Worm (Caenorhabditis elegans) whole organism, mixed stage, embryonic: ENCODE data around the gene F54F2.7.

Source experiments
- M03D4.4 ChIP-seq: sonication (generic microtip); optimal IDR thresholded peaks from 2 replicates; lab custom pipeline; 2017; ENCODE audit warnings: mild to moderate bottlenecking, missing genetic modification characterization, missing compliant biosample characterization
- bed-3 ChIP-seq: fragments of 200-800 bp; sonication (Bioruptor generic); optimal IDR thresholded peaks from 3 replicates; lab custom pipeline; 2018; ENCODE audit warnings: mild to moderate bottlenecking, missing genetic modification characterization, moderate library complexity, missing compliant biosample characterization
- blmp-1 ChIP-seq: fragments of 150-350 bp; optimal IDR thresholded peaks from 2 replicates; lab custom pipeline; 2014; ENCODE audit warnings: missing biosample characterization, missing genetic modification characterization
- ceh-39 ChIP-seq: fragments of 150-350 bp; optimal IDR thresholded peaks from 2 replicates; lab custom pipeline; 2014; ENCODE audit warnings: missing biosample characterization, missing genetic modification characterization
- ceh-43 ChIP-seq: fragments of 200-800 bp; sonication (Bioruptor generic); optimal IDR thresholded peaks from 2 replicates; lab custom pipeline; 2018; ENCODE audit warnings: mild to moderate bottlenecking, missing genetic modification characterization, moderate library complexity, missing compliant biosample characterization
- ceh-83 ChIP-seq: fragments of 200-800 bp; sonication (Bioruptor generic); optimal IDR thresholded peaks from 2 replicates; lab custom pipeline; 2018; ENCODE audit warnings: mild to moderate bottlenecking, missing genetic modification characterization, missing compliant biosample characterization
- ces-1 ChIP-seq: fragments of 150-350 bp; optimal IDR thresholded peaks from 2 replicates; lab custom pipeline; 2014; ENCODE audit warnings: missing biosample characterization, missing genetic modification reagents, missing genetic modification characterization
- cnd-1 ChIP-seq: fragments of 200-800 bp; sonication (Bioruptor generic); optimal IDR thresholded peaks from 2 replicates; lab custom pipeline; 2018; ENCODE audit warnings: mild to moderate bottlenecking, missing genetic modification characterization, missing compliant biosample characterization
- drap-1 ChIP-seq: fragments of 200-800 bp; sonication (Bioruptor generic); optimal IDR thresholded peaks from 3 replicates; lab custom pipeline; 2018; ENCODE audit warnings: mild to moderate bottlenecking, missing genetic modification characterization, missing compliant biosample characterization
- elt-1 ChIP-seq: sonication (generic microtip); optimal IDR thresholded peaks from 2 replicates; lab custom pipeline; 2017; ENCODE audit warnings: missing genetic modification characterization, mild to moderate bottlenecking, missing compliant biosample characterization, antibody characterized with exemption, moderate library complexity, borderline replicate concordance; ENCODE audit not compliant: insufficient read depth
- elt-3 ChIP-seq: fragments of 150-350 bp; optimal IDR thresholded peaks from 2 replicates; lab custom pipeline; 2014; ENCODE audit warnings: missing biosample characterization, missing genetic modification characterization
- flh-1 ChIP-seq: fragments of 200-800 bp; sonication (Bioruptor generic); optimal IDR thresholded peaks from 2 replicates; lab custom pipeline; 2018; ENCODE audit warnings: mild to moderate bottlenecking, missing genetic modification characterization, moderate library complexity, missing compliant biosample characterization
- ham-2 ChIP-seq: fragments of 200-800 bp; sonication (Bioruptor generic); optimal IDR thresholded peaks from 2 replicates; lab custom pipeline; 2018; ENCODE audit warnings: mild to moderate bottlenecking, missing genetic modification characterization, missing compliant biosample characterization
- hlh-1 ChIP-seq: fragments of 150-350 bp; optimal IDR thresholded peaks from 2 replicates; lab custom pipeline; 2014; ENCODE audit warnings: missing biosample characterization, missing genetic modification reagents, missing genetic modification characterization
- lin-13 ChIP-seq: fragments of 150-350 bp; optimal IDR thresholded peaks from 2 replicates; lab custom pipeline; 2014; ENCODE audit warnings: missing biosample characterization, missing genetic modification characterization
- lin-32 ChIP-seq: fragments of 200-800 bp; sonication (Bioruptor generic); optimal IDR thresholded peaks from 2 replicates; lab custom pipeline; 2018; ENCODE audit warnings: mild to moderate bottlenecking, missing genetic modification characterization, missing compliant biosample characterization
- lsy-2 ChIP-seq: fragments of 150-350 bp; optimal IDR thresholded peaks from 2 replicates; lab custom pipeline; 2014; ENCODE audit warnings: missing biosample characterization, missing genetic modification characterization
- mab-5 ChIP-seq: fragments of 150-350 bp; optimal IDR thresholded peaks from 2 replicates; lab custom pipeline; 2014; ENCODE audit warnings: missing biosample characterization, missing genetic modification characterization
- mep-1 ChIP-seq: fragments of 150-350 bp; optimal IDR thresholded peaks from 2 replicates; lab custom pipeline; 2017; ENCODE audit warnings: missing biosample characterization, missing genetic modification reagents, missing genetic modification characterization, inconsistent platforms
- mls-2 ChIP-seq: sonication (generic microtip); optimal IDR thresholded peaks from 2 replicates; lab custom pipeline; 2016; ENCODE audit warnings: mild to moderate bottlenecking, missing genetic modification characterization, moderate library complexity, missing compliant biosample characterization
- nhr-12 ChIP-seq: fragments of 150-350 bp; optimal IDR thresholded peaks from 2 replicates; lab custom pipeline; 2014; ENCODE audit warnings: missing biosample characterization, missing genetic modification characterization
- nhr-2 ChIP-seq: fragments of 150-350 bp; optimal IDR thresholded peaks from 2 replicates; lab custom pipeline; 2014; ENCODE audit warnings: missing biosample characterization, missing genetic modification characterization
- nhr-237 ChIP-seq: fragments of 150-350 bp; optimal IDR thresholded peaks from 2 replicates; lab custom pipeline; 2014; ENCODE audit warnings: missing biosample characterization, missing genetic modification characterization
- nhr-28 ChIP-seq: fragments of 150-350 bp; optimal IDR thresholded peaks from 2 replicates; lab custom pipeline; 2014; ENCODE audit warnings: missing biosample characterization, missing genetic modification characterization
- nhr-76 ChIP-seq: sonication (generic microtip); optimal IDR thresholded peaks from 2 replicates; lab custom pipeline; 2017; ENCODE audit warnings: missing biosample characterization, missing genetic modification characterization
- pha-4 ChIP-seq: fragments of 150-350 bp; optimal IDR thresholded peaks from 2 replicates; lab custom pipeline; 2018; ENCODE audit warnings: missing biosample characterization, missing genetic modification reagents, missing genetic modification characterization
- sem-2 ChIP-seq: fragments of 200-800 bp; sonication (Bioruptor generic); optimal IDR thresholded peaks from 2 replicates; lab custom pipeline; 2018; ENCODE audit warnings: mild to moderate bottlenecking, missing genetic modification characterization, missing compliant biosample characterization
- sptf-1 ChIP-seq: sonication (generic microtip); optimal IDR thresholded peaks from 2 replicates; lab custom pipeline; 2017; ENCODE audit warnings: mild to moderate bottlenecking, missing genetic modification characterization, moderate library complexity, missing compliant biosample characterization
- tbx-8 ChIP-seq: fragments of 200-800 bp; sonication (Bioruptor generic); optimal IDR thresholded peaks from 2 replicates; lab custom pipeline; 2018; ENCODE audit warnings: mild to moderate bottlenecking, missing genetic modification characterization, moderate library complexity, missing compliant biosample characterization
- unc-120 ChIP-seq: sonication (generic microtip); optimal IDR thresholded peaks from 2 replicates; lab custom pipeline; 2017; ENCODE audit warnings: missing genetic modification characterization, missing compliant biosample characterization; ENCODE audit not compliant: poor library complexity, severe bottlenecking
- unc-39 ChIP-seq: fragments of 150-350 bp; optimal IDR thresholded peaks from 2 replicates; lab custom pipeline; 2014; ENCODE audit warnings: missing biosample characterization, missing genetic modification characterization
- unc-62 ChIP-seq: fragments of 150-350 bp; optimal IDR thresholded peaks from 2 replicates; lab custom pipeline; 2014; ENCODE audit warnings: missing biosample characterization, missing genetic modification reagents, missing genetic modification characterization
- zip-8 ChIP-seq: fragments of 150-350 bp; optimal IDR thresholded peaks from 2 replicates; lab custom pipeline; 2014; ENCODE audit warnings: missing biosample characterization, missing genetic modification characterization
- ztf-11 ChIP-seq: fragments of 150-350 bp; optimal IDR thresholded peaks from 2 replicates; lab custom pipeline; 2014; ENCODE audit warnings: missing biosample characterization, missing genetic modification characterization

The F54F2.7 gene

DNA sequence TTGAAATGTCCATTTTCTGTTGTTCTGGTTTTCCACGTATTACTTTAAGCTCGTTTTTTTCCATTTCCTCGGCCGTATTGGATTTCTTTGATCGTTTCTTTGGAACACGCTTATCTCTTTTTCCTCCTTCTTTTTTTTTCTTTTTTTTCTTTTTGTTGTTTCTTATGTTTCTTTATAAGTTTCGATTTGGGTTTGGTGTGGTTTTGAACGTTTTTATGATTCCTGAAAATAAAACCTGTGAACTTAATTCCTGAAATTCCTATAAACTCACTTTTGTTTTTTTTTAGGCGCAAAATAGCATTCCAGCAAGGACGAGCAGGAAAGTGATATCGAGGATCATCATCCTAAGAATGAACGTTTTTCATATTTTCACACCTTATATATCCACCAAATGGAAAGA is 36.0 kb downstream of the F54F2.7 start, which contains the start of gene K02D10.2:
K02D10.2 (minus strand) TSS at position 101 of the 400 bp plus-strand sequence.
- TF ChIP-seq nhr-28: no peak
- no peak for TF ChIP-seq sem-2 (GFP tag; lab: Kevin White, UChicago)
- TF ChIP-seq drap-1 (GFP tag; lab: Kevin White, UChicago): no peak
- TF ChIP-seq M03D4.4 (tag; lab: Kevin White, UChicago): no peak
- no peak for TF ChIP-seq ceh-43 (GFP tag; lab: Kevin White, UChicago)
- TF ChIP-seq cnd-1 (tag; lab: Kevin White, UChicago): no peak
- no peak for TF ChIP-seq nhr-2
- TF ChIP-seq tbx-8 (GFP tag; lab: Kevin White, UChicago): no peak
- no peak for TF ChIP-seq nhr-12 (tag; lab: Kevin White, UChicago)
- TF ChIP-seq mep-1 (tag; lab: Kevin White, UChicago): no peak
- no peak for TF ChIP-seq nhr-76
- TF ChIP-seq unc-62 (GFP tag; lab: Kevin White, UChicago): no peak
- no peak for TF ChIP-seq ceh-83
- no peak for TF ChIP-seq flh-1 (GFP tag; lab: Kevin White, UChicago)
- TF ChIP-seq ceh-39: no peak
- no peak for TF ChIP-seq elt-1
- no peak for TF ChIP-seq elt-3
- TF ChIP-seq lin-32 (GFP tag; lab: Kevin White, UChicago): no peak

DNA sequence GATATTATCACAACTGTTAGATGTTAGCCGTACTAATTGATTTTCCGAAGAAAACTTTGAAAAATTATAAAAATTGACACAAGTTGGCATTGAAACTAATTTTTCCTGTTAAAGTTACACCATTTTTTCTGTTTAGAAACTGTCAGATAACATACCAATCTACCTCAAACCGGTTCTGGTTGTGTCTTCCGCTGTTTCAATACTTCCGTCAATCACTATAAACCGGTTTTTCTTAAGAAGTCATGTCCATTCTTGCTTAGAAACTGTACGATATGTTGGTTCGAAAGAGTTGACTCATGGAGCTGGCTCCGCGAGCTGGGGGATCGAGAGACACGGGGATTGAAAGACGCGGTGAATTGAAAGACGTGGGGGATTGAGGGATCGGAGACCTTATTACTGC is 36.9 kb downstream of the F54F2.7 start:
- no peak for TF ChIP-seq lin-32 (GFP tag; lab: Kevin White, UChicago)
- no peak for TF ChIP-seq nhr-76
- TF ChIP-seq blmp-1 (tag; lab: Kevin White, UChicago): no peak

DNA sequence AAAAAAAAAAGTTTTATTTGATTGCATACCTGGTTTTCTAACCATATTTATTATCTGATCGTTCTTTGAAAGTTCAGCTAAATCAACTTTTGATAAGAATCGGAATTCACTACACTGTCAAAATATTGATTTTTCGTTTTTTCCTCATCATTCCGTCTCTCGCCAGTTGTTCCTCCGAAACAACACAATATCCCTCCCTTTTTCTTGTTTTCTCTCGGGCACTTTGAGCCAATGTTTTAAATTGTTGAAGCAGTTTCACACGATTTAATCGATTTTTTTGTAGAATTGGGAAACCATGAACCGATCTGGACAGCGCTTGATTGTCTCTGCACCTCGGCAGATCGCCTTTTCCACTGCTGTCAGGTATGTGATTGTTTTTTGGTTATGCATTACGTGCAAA is 37.9 kb downstream of the F54F2.7 start, which contains the start of gene K02D10.1:
K02D10.1 (plus strand) TSS at position 284 of the 400 bp plus-strand sequence.
- TF ChIP-seq nhr-237 (tag; lab: Kevin White, UChicago): no peak
- peak; percentile 34 for TF ChIP-seq hlh-1 (tag; lab: Kevin White, UChicago)
- no peak for TF ChIP-seq cnd-1 (tag; lab: Kevin White, UChicago)

DNA sequence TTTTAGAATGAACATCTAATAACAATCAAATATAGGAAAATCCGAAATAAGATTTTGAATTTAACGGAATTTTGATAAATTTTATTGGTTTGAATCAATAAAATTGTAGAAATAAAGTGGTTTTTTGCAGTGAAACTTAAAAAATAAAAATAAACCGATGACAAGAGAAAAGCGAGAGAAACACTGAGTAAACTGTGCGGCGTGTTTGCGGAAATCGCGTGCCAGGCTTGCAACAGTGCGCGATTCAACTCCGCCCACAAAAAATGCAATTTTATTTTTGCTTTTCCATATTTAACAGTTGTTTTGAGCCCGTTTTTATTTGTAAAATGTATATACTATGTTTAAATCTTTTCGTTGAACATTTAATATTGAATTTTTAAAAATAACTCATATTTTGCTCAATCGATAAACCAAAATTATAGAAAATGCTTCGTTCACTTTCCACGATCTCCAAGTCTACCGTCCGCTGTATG is 39.2 kb downstream of the F54F2.7 start, which contains the start of gene mtss-1:
mtss-1 (plus strand) TSS at position 423 of the 473 bp plus-strand sequence.
- TF ChIP-seq flh-1 (GFP tag; lab: Kevin White, UChicago) (peak; percentile 43), ceh-43 (GFP tag; lab: Kevin White, UChicago) (peak; percentile 87), nhr-12 (tag; lab: Kevin White, UChicago) (peak; percentile 30), sem-2 (GFP tag; lab: Kevin White, UChicago) (peak; percentile 48), mls-2 (peak; percentile 92), ztf-11 (tag; lab: Kevin White, UChicago) (peak; percentile 68), mab-5 (tag; lab: Kevin White, UChicago) (peak; percentile 13), nhr-237 (tag; lab: Kevin White, UChicago) (peak; percentile 8), bed-3 (GFP tag; lab: Kevin White, UChicago) (peak; percentile 59), M03D4.4 (tag; lab: Kevin White, UChicago) (peak; percentile 87), drap-1 (GFP tag; lab: Kevin White, UChicago) (peak; percentile 73), unc-120 (tag; lab: Kevin White, UChicago) (peak; percentile 64), zip-8 (tag; lab: Kevin White, UChicago) (no peak), sptf-1 (tag; lab: Kevin White, UChicago) (peak; percentile 91), lin-32 (GFP tag; lab: Kevin White, UChicago) (peak; percentile 54), elt-1 (no peak), ces-1 (GFP tag; lab: Kevin White, UChicago) (no peak), nhr-76 (peak; percentile 55), mep-1 (tag; lab: Kevin White, UChicago) (peak; percentile 85), lsy-2 (peak; percentile 66), blmp-1 (tag; lab: Kevin White, UChicago) (peak; percentile 56), lin-13 (tag; lab: Kevin White, UChicago) (peak; percentile 37), nhr-28 (no peak), pha-4 (tag; lab: Kevin White, UChicago) (peak; percentile 18), nhr-2 (no peak), hlh-1 (tag; lab: Kevin White, UChicago) (peak; percentile 70), ham-2 (GFP tag; lab: Kevin White, UChicago) (peak; percentile 52), ceh-83 (peak; percentile 47), cnd-1 (tag; lab: Kevin White, UChicago) (peak; percentile 69), unc-39 (tag; lab: Kevin White, UChicago) (no peak), unc-62 (GFP tag; lab: Kevin White, UChicago) (no peak), ceh-39 (no peak)
